Worm (Caenorhabditis elegans) whole organism, dauer: ENCODE results near the gene hpd-1.

Experiments used
- unc-62 ChIP-seq: sonication (generic microtip); optimal IDR thresholded peaks from 2 replicates; lab custom pipeline; 2017; ENCODE audit warnings: missing biosample characterization, missing genetic modification reagents, missing genetic modification characterization

The hpd-1 gene

ce11 chrIII:10527446-10527845 is 7.9 kb upstream of the hpd-1 start:
- TF ChIP-seq unc-62 (GFP tag; lab: Kevin White, UChicago): no peak

- TF ChIP-seq unc-62 (GFP tag; lab: Kevin White, UChicago): no peak
Observed at ce11 chrIII:10533310-10533709, 2.0 kb upstream of the hpd-1 start.

ce11 chrIII:10534191-10534590 is 1.1 kb upstream of the hpd-1 start:
- TF ChIP-seq unc-62 (GFP tag; lab: Kevin White, UChicago): no peak

ce11 chrIII:10536087-10536723 is 879 bp downstream of the hpd-1 start:
- TF ChIP-seq unc-62 (GFP tag; lab: Kevin White, UChicago): no peak

ce11 chrIII:10537003-10537402 is 1.7 kb downstream of the hpd-1 start:
- no peak for TF ChIP-seq unc-62 (GFP tag; lab: Kevin White, UChicago)

ce11 chrIII:10537558-10537957 is 2.2 kb downstream of the hpd-1 start:
- TF ChIP-seq unc-62 (GFP tag; lab: Kevin White, UChicago): no peak

- TF ChIP-seq unc-62 (GFP tag; lab: Kevin White, UChicago): no peak
Observed at ce11 chrIII:10538757-10539213, 3.5 kb downstream of the hpd-1 start, which contains the start of gene nlp-68. Gene nlp-68, minus strand, starts transcription at chrIII:10539163.

- no peak for TF ChIP-seq unc-62 (GFP tag; lab: Kevin White, UChicago)
Observed at ce11 chrIII:10552929-10553328, 17.6 kb downstream of the hpd-1 start, which contains the start of gene T21C12.8. Gene T21C12.8, minus strand, starts transcription at chrIII:10553029.

- TF ChIP-seq unc-62 (GFP tag; lab: Kevin White, UChicago): no peak
Observed at ce11 chrIII:10557910-10558309, 22.6 kb downstream of the hpd-1 start, which contains the start of gene T21C12.4. Gene T21C12.4, minus strand, starts transcription at chrIII:10558010.

ce11 chrIII:10560296-10560695 is 25.0 kb downstream of the hpd-1 start, which contains the start of gene rab-30:
Gene rab-30, plus strand, starts transcription at chrIII:10560596.
- no peak for TF ChIP-seq unc-62 (GFP tag; lab: Kevin White, UChicago)

- no peak for TF ChIP-seq unc-62 (GFP tag; lab: Kevin White, UChicago)
Observed at ce11 chrIII:10561904-10562303, 26.6 kb downstream of the hpd-1 start, which contains the start of gene Y45F3A.1. Gene Y45F3A.1, minus strand, starts transcription at chrIII:10561915.

ce11 chrIII:10562542-10562941 is 27.2 kb downstream of the hpd-1 start:
- TF ChIP-seq unc-62 (GFP tag; lab: Kevin White, UChicago): no peak

- no peak for TF ChIP-seq unc-62 (GFP tag; lab: Kevin White, UChicago)
Observed at ce11 chrIII:10565926-10566325, 30.6 kb downstream of the hpd-1 start, which contains the start of gene acdh-11. Gene acdh-11, plus strand, starts transcription at chrIII:10566258.

- TF ChIP-seq unc-62 (GFP tag; lab: Kevin White, UChicago): no peak
Observed at ce11 chrIII:10569246-10569645, 33.9 kb downstream of the hpd-1 start.

ce11 chrIII:10575320-10575719 is 40.0 kb downstream of the hpd-1 start, which contains the start of gene Y45F3A.4:
Gene Y45F3A.4, minus strand, starts transcription at chrIII:10575420.
- no peak for TF ChIP-seq unc-62 (GFP tag; lab: Kevin White, UChicago)

- no peak for TF ChIP-seq unc-62 (GFP tag; lab: Kevin White, UChicago)
Observed at ce11 chrIII:10577782-10578181, 42.5 kb downstream of the hpd-1 start.

- no peak for TF ChIP-seq unc-62 (GFP tag; lab: Kevin White, UChicago)
Observed at ce11 chrIII:10578873-10579272, 43.5 kb downstream of the hpd-1 start.
